Fruit fly (Drosophila melanogaster) whole organism, pupa: ENCODE measurements around the gene Polr1E.

Experiments used
- CG14655 ChIP-seq: fragments of 200-800 bp; sonication (Bioruptor generic); optimal IDR thresholded peaks from 3 replicates; lab custom pipeline; 2017; ENCODE audit warnings: mild to moderate bottlenecking, missing biosample characterization, missing genetic modification reagents, missing genetic modification characterization
- CG17806 ChIP-seq: fragments of 200-800 bp; sonication (Bioruptor generic); optimal IDR thresholded peaks from 2 replicates; lab custom pipeline; 2018; ENCODE audit warnings: missing biosample characterization, mild to moderate bottlenecking, missing genetic modification characterization, moderate library complexity
- CG32121 ChIP-seq: fragments of 200-800 bp; sonication (Bioruptor generic); IDR thresholded peaks from 2 replicates; pipeline ENCODE4 v1.3.6; 2022; ENCODE audit warnings: missing biosample characterization, missing genetic modification characterization
- CG34367 ChIP-seq: fragments of 200-800 bp; sonication (Bioruptor generic); optimal IDR thresholded peaks from 2 replicates; lab custom pipeline; 2018; ENCODE audit warnings: missing biosample characterization, mild to moderate bottlenecking, missing genetic modification characterization
- CG8159 ChIP-seq: fragments of 200-800 bp; sonication (Bioruptor generic); optimal IDR thresholded peaks from 3 replicates; lab custom pipeline; 2018; ENCODE audit warnings: missing biosample characterization, mild to moderate bottlenecking, missing genetic modification characterization, moderate library complexity
- CG8301 ChIP-seq: fragments of 200-800 bp; sonication (Bioruptor generic); optimal IDR thresholded peaks from 2 replicates; lab custom pipeline; 2018; ENCODE audit warnings: missing biosample characterization, mild to moderate bottlenecking, missing genetic modification characterization
- D1 ChIP-seq: fragments of 200-800 bp; sonication (Bioruptor generic); optimal IDR thresholded peaks from 2 replicates; lab custom pipeline; 2018; ENCODE audit warnings: missing biosample characterization, mild to moderate bottlenecking, missing genetic modification characterization, moderate library complexity
- EcR ChIP-seq: fragments of 200-800 bp; sonication (Bioruptor generic); optimal IDR thresholded peaks from 3 replicates; lab custom pipeline; 2019; ENCODE audit warnings: missing biosample characterization, missing genetic modification characterization, mild to moderate bottlenecking, moderate library complexity, missing genetic modification reagents
- Ets98B ChIP-seq: fragments of 200-800 bp; sonication (Bioruptor generic); IDR thresholded peaks from 2 replicates; pipeline ENCODE4 v1.3.6; 2022; ENCODE audit warnings: missing biosample characterization, missing genetic modification characterization
- Pif1A ChIP-seq: fragments of 200-800 bp; sonication (Bioruptor generic); optimal IDR thresholded peaks from 3 replicates; lab custom pipeline; 2016; ENCODE audit warnings: missing biosample characterization, missing genetic modification characterization
- fd96Ca ChIP-seq: fragments of 200-800 bp; sonication (Bioruptor generic); IDR thresholded peaks from 3 replicates; pipeline ENCODE4 v1.3.6; 2022; ENCODE audit warnings: missing biosample characterization, missing genetic modification characterization
- rn ChIP-seq: fragments of 200-800 bp; sonication (Bioruptor generic); IDR thresholded peaks from 2 replicates; pipeline ENCODE4 v1.3.6; 2022; ENCODE audit warnings: missing biosample characterization, missing genetic modification characterization

DNA sequence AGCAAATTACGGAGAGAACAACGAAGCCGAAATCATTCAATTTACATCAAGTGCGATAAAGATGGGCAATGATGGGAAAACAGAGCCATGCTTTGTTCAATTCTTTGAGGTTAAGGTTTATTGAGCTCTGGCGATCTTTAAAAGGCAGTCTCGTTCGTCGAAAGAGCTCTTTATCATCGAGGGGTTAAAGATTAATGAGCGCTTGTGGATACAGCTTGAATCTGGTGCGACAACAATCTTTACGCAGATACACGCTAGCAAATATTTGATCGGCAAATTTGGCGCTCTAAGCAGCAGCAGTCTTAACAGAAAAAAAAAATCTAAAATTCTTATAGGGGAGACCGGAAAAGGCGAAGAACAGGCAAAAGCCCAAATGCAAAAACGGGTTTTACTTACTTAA, 5.4 kb downstream of the Polr1E start:
- TF ChIP-seq CG8301 (no peak), CG32121 (GFP tag; lab: Robert Waterston, UW) (no peak), rn (GFP tag; lab: Robert Waterston, UW) (no peak), D1 (tag; lab: Kevin White, UChicago) (no peak), Pif1A (GFP tag; lab: Kevin White, UChicago) (no peak), CG14655 (no peak), fd96Ca (GFP tag; lab: Robert Waterston, UW) (no peak), CG8159 (no peak), Ets98B (GFP tag; lab: Robert Waterston, UW) (no peak), CG17806 (tag; lab: Kevin White, UChicago) (no peak), EcR (GFP tag; lab: Kevin White, UChicago) (no peak), CG34367 (tag; lab: Kevin White, UChicago) (no peak)
